Worm (Caenorhabditis elegans): ENCODE results near the gene srt-20.

The srt-20 gene

ce11 chrV:4242431-4242830, 36.2 kb downstream of the srt-20 start, which contains the start of gene srt-12:
TSS of gene srt-12 (minus strand) at chrV:4242531.
- TF ChIP-seq lsy-2 (tag; optimal IDR thresholded peaks at IDR 0.05), result no peak
- no peak for TF ChIP-seq lin-13 (GFP tag; optimal IDR thresholded peaks at IDR 0.05)
- no peak for TF ChIP-seq nhr-12 (tag; optimal IDR thresholded peaks at IDR 0.05)
- no peak for TF ChIP-seq nhr-77 (tag; optimal IDR thresholded peaks at IDR 0.05)
- TF ChIP-seq aly-2 (tag; optimal IDR thresholded peaks at IDR 0.05), result no peak
- TF ChIP-seq nhr-25 (tag; optimal IDR thresholded peaks at IDR 0.05), result no peak
- TF ChIP-seq dmd-4 (tag; optimal IDR thresholded peaks at IDR 0.05), result no peak
- no peak for TF ChIP-seq unc-55 (GFP tag; optimal IDR thresholded peaks at IDR 0.05)
- no peak for TF ChIP-seq fos-1 (tag; optimal IDR thresholded peaks at IDR 0.05)
- TF ChIP-seq mbf-1 (tag; optimal IDR thresholded peaks at IDR 0.05), result no peak
- no peak for TF ChIP-seq alr-1 (tag; optimal IDR thresholded peaks at IDR 0.05)
- TF ChIP-seq ama-1 (optimal IDR thresholded peaks at IDR 0.05), result no peak
- no peak for TF ChIP-seq nhr-10 (tag; optimal IDR thresholded peaks at IDR 0.05)
- no peak for TF ChIP-seq nhr-6 (tag; optimal IDR thresholded peaks at IDR 0.05)
- no peak for TF ChIP-seq F13H6.1 (tag; optimal IDR thresholded peaks at IDR 0.05)
- no peak for TF ChIP-seq C34F6.9 (tag; optimal IDR thresholded peaks at IDR 0.05)
- no peak for TF ChIP-seq elt-1 (tag; optimal IDR thresholded peaks at IDR 0.05)
- no peak for TF ChIP-seq sma-3 (GFP tag; optimal IDR thresholded peaks at IDR 0.05)
- TF ChIP-seq egl-27 (tag; optimal IDR thresholded peaks at IDR 0.05), result no peak

- TF ChIP-seq sma-9 (GFP tag; optimal IDR thresholded peaks at IDR 0.05) (no peak), sma-9 (tag; optimal IDR thresholded peaks at IDR 0.05) (no peak), R02D3.7 (tag; optimal IDR thresholded peaks at IDR 0.05) (no peak), dmd-4 (tag; optimal IDR thresholded peaks at IDR 0.05) (no peak), nhr-77 (tag; optimal IDR thresholded peaks at IDR 0.05) (no peak), sem-4 (tag; optimal IDR thresholded peaks at IDR 0.05) (no peak), elt-1 (tag; optimal IDR thresholded peaks at IDR 0.05) (no peak), aly-2 (tag; optimal IDR thresholded peaks at IDR 0.05) (no peak), ZK546.5 (tag; optimal IDR thresholded peaks at IDR 0.05) (no peak), zag-1 (tag; optimal IDR thresholded peaks at IDR 0.05) (no peak), nhr-237 (tag; optimal IDR thresholded peaks at IDR 0.05) (no peak), C34F6.9 (tag; optimal IDR thresholded peaks at IDR 0.05) (no peak), skn-1 (tag; optimal IDR thresholded peaks at IDR 0.05) (no peak), mab-5 (tag; optimal IDR thresholded peaks at IDR 0.05) (no peak), ama-1 (optimal IDR thresholded peaks at IDR 0.05) (no peak)
Measured at ce11 chrV:4241555-4241954, 37.1 kb downstream of the srt-20 start.

- TF ChIP-seq nhr-23 (tag; optimal IDR thresholded peaks at IDR 0.05), result no peak
- TF ChIP-seq elt-3 (tag; optimal IDR thresholded peaks at IDR 0.05), result no peak
- no peak for TF ChIP-seq sma-9 (GFP tag; optimal IDR thresholded peaks at IDR 0.05)
- TF ChIP-seq sma-9 (tag; optimal IDR thresholded peaks at IDR 0.05), result no peak
- no peak for TF ChIP-seq ceh-82 (tag; optimal IDR thresholded peaks at IDR 0.05)
- no peak for TF ChIP-seq unc-55 (GFP tag; optimal IDR thresholded peaks at IDR 0.05)
- no peak for TF ChIP-seq nhr-12 (tag; optimal IDR thresholded peaks at IDR 0.05)
- no peak for TF ChIP-seq lsy-2 (tag; optimal IDR thresholded peaks at IDR 0.05)
- no peak for TF ChIP-seq ZK546.5 (tag; optimal IDR thresholded peaks at IDR 0.05)
- no peak for TF ChIP-seq Y55F3AM.14 (GFP tag; optimal IDR thresholded peaks at IDR 0.05)
- no peak for TF ChIP-seq blmp-1 (tag; optimal IDR thresholded peaks at IDR 0.05; ENCODE audit: insufficient read depth)
- no peak for TF ChIP-seq crh-2 (tag; optimal IDR thresholded peaks at IDR 0.05)
Measured at ce11 chrV:4240292-4240691, 38.3 kb downstream of the srt-20 start, which contains the start of gene srh-204. TSS of gene srh-204 (minus strand) at chrV:4240392.

ce11 chrV:4236118-4236517, 42.5 kb downstream of the srt-20 start, which contains the start of gene nlp-13:
TSS of gene nlp-13 (plus strand) at chrV:4236418.
- TF ChIP-seq sma-3 (GFP tag; optimal IDR thresholded peaks at IDR 0.05) (no peak), dmd-4 (tag; optimal IDR thresholded peaks at IDR 0.05) (no peak), sem-4 (tag; optimal IDR thresholded peaks at IDR 0.05) (no peak), zag-1 (tag; optimal IDR thresholded peaks at IDR 0.05) (no peak), nhr-129 (tag; optimal IDR thresholded peaks at IDR 0.05) (no peak)

All from whole organism, L2 larva.